Worm (Caenorhabditis elegans) whole organism, young adult: ENCODE measurements around the gene pgp-6.

Experiments used
- ama-1 ChIP-seq, 3 experiments: fragments of 150-350 bp in 1 of 3; sonication (generic microtip) in 2 of 3; optimal IDR thresholded peaks; 2 replicates each; lab custom pipeline; 2014 to 2018; ENCODE audit warnings: missing biosample characterization in 2 of 3, missing genetic modification characterization in 2 of 3, missing genetic modification reagents in 2 of 3
- athp-1 ChIP-seq: sonication (generic microtip); optimal IDR thresholded peaks from 2 replicates; lab custom pipeline; 2017; ENCODE audit warnings: mild to moderate bottlenecking, missing genetic modification characterization, missing compliant biosample characterization
- dpl-1 ChIP-seq: fragments of 150-350 bp; optimal IDR thresholded peaks from 2 replicates; lab custom pipeline; 2014; ENCODE audit warnings: missing biosample characterization, missing genetic modification reagents, missing genetic modification characterization
- lir-1 ChIP-seq: fragments of 200-800 bp; sonication (Bioruptor generic); conservative IDR thresholded peaks from 2 replicates; pipeline ENCODE4 v1.3.6; 2022; ENCODE audit warnings: missing genetic modification reagents, missing genetic modification characterization, missing compliant biosample characterization
- nfyb-1 ChIP-seq: fragments of 200-800 bp; sonication (Bioruptor generic); IDR thresholded peaks from 2 replicates; pipeline ENCODE4 v1.3.6; 2022; ENCODE audit warnings: missing genetic modification reagents, missing genetic modification characterization, missing compliant biosample characterization
- pha-4 ChIP-seq: fragments of 150-350 bp; sonication (generic microtip); optimal IDR thresholded peaks from 2 replicates; lab custom pipeline; 2014; ENCODE audit warnings: missing biosample characterization, missing genetic modification reagents, missing genetic modification characterization
- rec-8 ChIP-seq, 2 experiments: sonication (generic microtip); optimal IDR thresholded peaks; 2 replicates each; lab custom pipeline; 2016; ENCODE audit warnings: mild to moderate bottlenecking in 2 of 2, missing genetic modification characterization in 2 of 2, missing genetic modification reagents in 2 of 2, missing genotype in 2 of 2, missing biosample characterization in 1 of 2, missing compliant biosample characterization in 1 of 2, moderate library complexity in 1 of 2
- snpc-1.3 ChIP-seq: sonication (generic microtip); optimal IDR thresholded peaks from 2 replicates; lab custom pipeline; 2017; ENCODE audit warnings: missing genetic modification characterization, mild to moderate bottlenecking, missing compliant biosample characterization, antibody characterized with exemption, moderate library complexity, missing genotype, missing genetic modification reagents; ENCODE audit not compliant: insufficient read depth
- snpc-4 ChIP-seq, 5 experiments: fragments of 150-350 bp in 1 of 5; sonication (generic microtip) in 4 of 5; optimal IDR thresholded peaks; 2 replicates each; lab custom pipeline; 2014 to 2018; ENCODE audit warnings: missing genetic modification characterization in 5 of 5, missing biosample characterization in 3 of 5, antibody characterized with exemption in 2 of 5, mild to moderate bottlenecking in 2 of 5, missing compliant biosample characterization in 2 of 5, missing genotype in 2 of 5, moderate library complexity in 2 of 5, missing genetic modification reagents in 1 of 5

DNA sequence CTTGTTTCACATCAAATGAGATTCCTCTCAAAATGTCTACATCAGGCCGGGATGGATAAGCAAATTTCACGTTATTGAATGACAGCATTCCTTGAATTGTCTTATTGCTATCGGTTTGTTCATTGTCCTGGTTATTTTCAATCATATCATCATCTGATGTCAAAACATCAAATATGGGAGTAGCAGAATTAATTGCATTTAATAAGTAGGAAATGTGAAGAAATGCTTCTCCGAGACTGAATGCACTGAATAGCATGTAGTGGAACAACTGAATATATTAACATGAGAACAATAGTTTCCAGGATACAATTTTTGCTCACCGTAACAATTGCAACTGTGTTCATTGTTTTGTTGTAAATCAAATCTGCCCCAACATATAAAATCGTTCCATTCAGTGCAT is 14.6 kb downstream of the pgp-6 start:
- TF ChIP-seq dpl-1 (GFP tag; lab: Kevin White, UChicago) (no peak), lir-1 (GFP tag; lab: Robert Waterston, UW) (no peak), snpc-1.3 (no peak), athp-1 (tag; lab: Kevin White, UChicago) (no peak), rec-8 (tag; optimal IDR thresholded peaks at IDR 0.05; lab: Kevin White, UChicago) (no peak), snpc-4 (GFP tag; optimal IDR thresholded peaks at IDR 0.05; lab: Kevin White, UChicago) (no peak), snpc-4 (tag; optimal IDR thresholded peaks at IDR 0.05; lab: Kevin White, UChicago) (no peak), ama-1 (optimal IDR thresholded peaks at IDR 0.05; lab: Kevin White, UChicago) (no peak), ama-1 (GFP tag; optimal IDR thresholded peaks at IDR 0.05; lab: Kevin White, UChicago) (no peak), pha-4 (no peak), nfyb-1 (GFP tag; lab: Robert Waterston, UW) (no peak)
